Worm (Caenorhabditis elegans): ENCODE measurements around the gene lgc-48.

Gene lgc-48

ce11 chrV:13299398-13299797, 40.6 kb upstream of the lgc-48 start:
- TF ChIP-seq lin-39 (tag; optimal IDR thresholded peaks at IDR 0.05) (no peak), ZK546.5 (tag; optimal IDR thresholded peaks at IDR 0.05) (no peak), pha-4 (tag; optimal IDR thresholded peaks at IDR 0.05) (no peak), unc-39 (tag; optimal IDR thresholded peaks at IDR 0.05) (no peak), mml-1 (tag; optimal IDR thresholded peaks at IDR 0.05) (no peak), tbx-2 (tag; optimal IDR thresholded peaks at IDR 0.05) (no peak), ceh-28 (tag; optimal IDR thresholded peaks at IDR 0.05) (no peak), snpc-4 (tag; optimal IDR thresholded peaks at IDR 0.05) (no peak), nhr-11 (tag; optimal IDR thresholded peaks at IDR 0.05) (no peak), unc-62 (GFP tag; optimal IDR thresholded peaks at IDR 0.05) (no peak), ama-1 (optimal IDR thresholded peaks at IDR 0.05) (no peak), fos-1 (tag; optimal IDR thresholded peaks at IDR 0.05) (no peak), egl-27 (tag; optimal IDR thresholded peaks at IDR 0.05) (no peak), aly-2 (tag; optimal IDR thresholded peaks at IDR 0.05) (no peak), nhr-237 (tag; optimal IDR thresholded peaks at IDR 0.05) (no peak), lin-15B (tag; optimal IDR thresholded peaks at IDR 0.05) (no peak), nfya-1 (tag; optimal IDR thresholded peaks at IDR 0.05; ENCODE audit: insufficient read depth) (no peak), nhr-43 (tag; optimal IDR thresholded peaks at IDR 0.05; ENCODE audit: poor library complexity, severe bottlenecking) (no peak)

- TF ChIP-seq tbx-2 (tag; optimal IDR thresholded peaks at IDR 0.05) (no peak), ceh-82 (tag; optimal IDR thresholded peaks at IDR 0.05) (no peak), egl-27 (tag; optimal IDR thresholded peaks at IDR 0.05) (no peak), R02D3.7 (tag; optimal IDR thresholded peaks at IDR 0.05) (no peak), ZK546.5 (tag; optimal IDR thresholded peaks at IDR 0.05) (no peak)
Measured at ce11 chrV:13300492-13300891, 39.5 kb upstream of the lgc-48 start.

ce11 chrV:13301443-13301842, 38.6 kb upstream of the lgc-48 start, which contains the start of gene ceh-79:
Gene ceh-79 (plus strand): TSS chrV:13301833.
- TF ChIP-seq elt-2 (tag; optimal IDR thresholded peaks at IDR 0.05): peak; percentile 57
- TF ChIP-seq pha-4 (tag; optimal IDR thresholded peaks at IDR 0.05): no peak

ce11 chrV:13304663-13305188, 35.3 kb upstream of the lgc-48 start, which contains the start of gene C26E1.2:
Gene C26E1.2 (plus strand): TSS chrV:13305138.
- peak; percentile 83 for TF ChIP-seq elt-2 (tag; optimal IDR thresholded peaks at IDR 0.05)
- no peak for TF ChIP-seq egl-27 (tag; optimal IDR thresholded peaks at IDR 0.05)
- TF ChIP-seq pqm-1 (tag; optimal IDR thresholded peaks at IDR 0.05): peak; percentile 11

ce11 chrV:13308616-13309015, 31.4 kb upstream of the lgc-48 start, which contains the start of gene C50B6.1:
Gene C50B6.1 (plus strand): TSS chrV:13308916.
- TF ChIP-seq nhr-25 (tag; optimal IDR thresholded peaks at IDR 0.05) (no peak), nhr-77 (tag; optimal IDR thresholded peaks at IDR 0.05) (no peak), tbx-2 (tag; optimal IDR thresholded peaks at IDR 0.05) (no peak), elt-1 (tag; optimal IDR thresholded peaks at IDR 0.05) (no peak), nhr-28 (tag; optimal IDR thresholded peaks at IDR 0.05) (no peak), eor-1 (tag; optimal IDR thresholded peaks at IDR 0.05) (no peak), snpc-4 (tag; optimal IDR thresholded peaks at IDR 0.05) (no peak), aly-2 (tag; optimal IDR thresholded peaks at IDR 0.05) (no peak), jun-1 (tag; optimal IDR thresholded peaks at IDR 0.05) (no peak), unc-39 (tag; optimal IDR thresholded peaks at IDR 0.05) (no peak), lin-39 (tag; optimal IDR thresholded peaks at IDR 0.05) (no peak), nhr-76 (tag; optimal IDR thresholded peaks at IDR 0.05) (no peak), pha-4 (tag; optimal IDR thresholded peaks at IDR 0.05) (no peak)

- TF ChIP-seq nfya-1 (tag; optimal IDR thresholded peaks at IDR 0.05; ENCODE audit: insufficient read depth) (no peak), pha-4 (tag; optimal IDR thresholded peaks at IDR 0.05) (no peak), egl-27 (tag; optimal IDR thresholded peaks at IDR 0.05) (no peak), ceh-16 (tag; optimal IDR thresholded peaks at IDR 0.05) (no peak), nhr-77 (tag; optimal IDR thresholded peaks at IDR 0.05) (no peak), nhr-11 (tag; optimal IDR thresholded peaks at IDR 0.05) (no peak), lsy-12 (tag; optimal IDR thresholded peaks at IDR 0.05) (no peak), fkh-2 (tag; optimal IDR thresholded peaks at IDR 0.05) (no peak), nhr-23 (tag; optimal IDR thresholded peaks at IDR 0.05) (no peak), ceh-28 (tag; optimal IDR thresholded peaks at IDR 0.05) (no peak), tbx-2 (tag; optimal IDR thresholded peaks at IDR 0.05) (no peak), nhr-25 (tag; optimal IDR thresholded peaks at IDR 0.05) (no peak), lin-39 (tag; optimal IDR thresholded peaks at IDR 0.05) (no peak)
Measured at ce11 chrV:13309806-13310205, 30.2 kb upstream of the lgc-48 start.

Measured in whole organism, L3 larva.